Worm (Caenorhabditis elegans) whole organism, L3 larva: ENCODE measurements around the gene C17H12.6.

Experiments used
- ZK546.5 ChIP-seq: sonication (generic microtip); optimal IDR thresholded peaks from 2 replicates; lab custom pipeline; 2017; ENCODE audit warnings: missing biosample characterization, missing genetic modification characterization
- egl-27 ChIP-seq: sonication (generic microtip); optimal IDR thresholded peaks from 4 replicates; lab custom pipeline; 2017; ENCODE audit warnings: missing biosample characterization, missing genetic modification reagents, missing genetic modification characterization
- elt-1 ChIP-seq: fragments of 150-350 bp; optimal IDR thresholded peaks from 2 replicates; lab custom pipeline; 2014; ENCODE audit warnings: missing biosample characterization, missing genetic modification characterization
- elt-2 ChIP-seq: sonication (generic microtip); optimal IDR thresholded peaks from 2 replicates; lab custom pipeline; 2016; ENCODE audit warnings: missing genetic modification reagents, mild to moderate bottlenecking, missing genetic modification characterization, missing compliant biosample characterization
- elt-3 ChIP-seq, 3 experiments: fragments of 150-350 bp in 1 of 3; sonication (generic microtip) in 2 of 3; optimal IDR thresholded peaks; 2 replicates in 2 of 3; 4 replicates in 1 of 3; lab custom pipeline; 2014 to 2017; ENCODE audit warnings: missing biosample characterization in 3 of 3, missing genetic modification characterization in 3 of 3
- nhr-12 ChIP-seq: fragments of 150-350 bp; optimal IDR thresholded peaks from 2 replicates; lab custom pipeline; 2014; ENCODE audit warnings: missing biosample characterization, missing genetic modification characterization
- nhr-76 ChIP-seq: fragments of 150-350 bp; sonication (generic microtip); optimal IDR thresholded peaks from 5 replicates; lab custom pipeline; 2014; ENCODE audit warnings: missing biosample characterization, missing genetic modification characterization
- pqm-1 ChIP-seq: fragments of 150-350 bp; optimal IDR thresholded peaks from 2 replicates; lab custom pipeline; 2017; ENCODE audit warnings: missing biosample characterization, missing genetic modification characterization, inconsistent platforms
- unc-39 ChIP-seq: sonication (generic microtip); optimal IDR thresholded peaks from 4 replicates; lab custom pipeline; 2017; ENCODE audit warnings: missing biosample characterization, missing genetic modification characterization
- unc-62 ChIP-seq: fragments of 150-350 bp; sonication (generic microtip); optimal IDR thresholded peaks from 4 replicates; lab custom pipeline; 2014; ENCODE audit warnings: missing biosample characterization, missing genetic modification reagents, missing genetic modification characterization
- zag-1 ChIP-seq: fragments of 150-350 bp; optimal IDR thresholded peaks from 2 replicates; lab custom pipeline; 2014; ENCODE audit warnings: missing biosample characterization, missing genetic modification characterization

DNA sequence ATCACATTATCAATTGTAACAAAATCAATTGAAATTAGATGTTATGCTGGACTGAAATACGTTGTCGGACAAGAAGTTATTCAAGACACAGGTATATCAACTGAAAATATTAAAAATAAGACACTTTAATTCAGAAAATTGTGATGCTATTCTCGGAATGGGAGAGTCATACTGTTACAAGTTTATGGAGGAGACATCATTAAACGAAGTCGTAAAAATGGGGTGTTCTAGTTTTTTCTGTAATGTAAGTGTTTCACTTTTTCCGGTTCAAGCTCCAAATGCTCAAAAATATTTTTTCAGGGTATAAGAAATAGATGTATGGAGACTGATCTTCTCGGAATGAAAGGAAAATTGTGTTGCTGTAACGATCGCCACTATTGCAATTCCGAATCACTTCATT lies 17.5 kb downstream of the C17H12.6 start, which contains the start of gene C17H12.37:
- TF ChIP-seq unc-62 (GFP tag; lab: Kevin White, UChicago) (no peak), elt-3 (tag; optimal IDR thresholded peaks at IDR 0.05; lab: Kevin White, UChicago) (no peak), elt-2 (tag; lab: Kevin White, UChicago) (peak; percentile 5), egl-27 (tag; lab: Kevin White, UChicago) (no peak), elt-1 (no peak), ZK546.5 (tag; lab: Kevin White, UChicago) (no peak), unc-39 (tag; lab: Kevin White, UChicago) (no peak), pqm-1 (tag; lab: Kevin White, UChicago) (no peak), nhr-76 (tag; lab: Kevin White, UChicago) (no peak), zag-1 (tag; lab: Kevin White, UChicago) (no peak), nhr-12 (tag; lab: Kevin White, UChicago) (no peak)
